Worm (Caenorhabditis elegans) whole organism, L1 larva: ENCODE results near the gene ngn-1.

Experiments
- C34B4.2 ChIP-seq: sonication (generic microtip); optimal IDR thresholded peaks from 2 replicates; lab custom pipeline; 2017; ENCODE audit warnings: mild to moderate bottlenecking, missing genetic modification characterization, missing compliant biosample characterization
- F16B12.6 ChIP-seq: fragments of 150-350 bp; optimal IDR thresholded peaks from 2 replicates; lab custom pipeline; 2014; ENCODE audit warnings: missing biosample characterization, missing genetic modification characterization
- ama-1 ChIP-seq: fragments of 150-350 bp; optimal IDR thresholded peaks from 2 replicates; lab custom pipeline; 2014
- ceh-82 ChIP-seq, 3 experiments: fragments of 150-350 bp in 1 of 3; sonication (generic microtip) in 2 of 3; optimal IDR thresholded peaks; 2 replicates each; lab custom pipeline; 2014 to 2017; ENCODE audit warnings: missing biosample characterization in 3 of 3, missing genetic modification characterization in 3 of 3
- ceh-88 ChIP-seq: fragments of 200-800 bp; sonication (Bioruptor generic); IDR thresholded peaks from 2 replicates; pipeline ENCODE4 v1.3.6; 2022; ENCODE audit warnings: missing genetic modification characterization, missing compliant biosample characterization
- ceh-90 ChIP-seq: sonication (generic microtip); optimal IDR thresholded peaks from 2 replicates; lab custom pipeline; 2016; ENCODE audit warnings: missing genetic modification characterization, missing compliant biosample characterization
- ces-1 ChIP-seq: fragments of 150-350 bp; optimal IDR thresholded peaks from 2 replicates; lab custom pipeline; 2014; ENCODE audit warnings: missing biosample characterization, missing genetic modification reagents, missing genetic modification characterization
- dsc-1 ChIP-seq: sonication (generic microtip); optimal IDR thresholded peaks from 2 replicates; lab custom pipeline; 2016; ENCODE audit warnings: mild to moderate bottlenecking, missing genetic modification characterization, missing compliant biosample characterization
- efl-1 ChIP-seq, 4 experiments: fragments of 150-350 bp; optimal IDR thresholded peaks in 3 of 4; peaks in 1 of 4; 1 replicate in 1 of 4; 2 replicates in 3 of 4; lab custom pipeline; 2014; ENCODE audit warnings: missing biosample characterization in 2 of 4, missing genetic modification characterization in 2 of 4, missing genetic modification reagents in 2 of 4
- efl-3 ChIP-seq: fragments of 200-800 bp; sonication (Bioruptor generic); optimal IDR thresholded peaks from 2 replicates; lab custom pipeline; 2018; ENCODE audit warnings: mild to moderate bottlenecking, missing genetic modification characterization, missing compliant biosample characterization
- egl-13 ChIP-seq: sonication (generic microtip); optimal IDR thresholded peaks from 2 replicates; lab custom pipeline; 2016; ENCODE audit warnings: missing genotype, missing genetic modification reagents, missing genetic modification characterization, missing compliant biosample characterization
- elt-2 ChIP-seq: sonication (generic microtip); optimal IDR thresholded peaks from 2 replicates; lab custom pipeline; 2016; ENCODE audit warnings: missing genetic modification characterization, mild to moderate bottlenecking, inconsistent platforms, missing compliant biosample characterization, missing genetic modification reagents
- elt-3 ChIP-seq, 6 experiments: fragments of 150-350 bp in 1 of 6; sonication (generic microtip); optimal IDR thresholded peaks; 2 replicates each; lab custom pipeline; 2017 to 2018; ENCODE audit warnings: missing biosample characterization in 6 of 6, missing genetic modification characterization in 6 of 6, inconsistent platforms in 1 of 6
- ets-5 ChIP-seq: fragments of 200-800 bp; sonication (Bioruptor generic); IDR thresholded peaks from 2 replicates; pipeline ENCODE4 v1.3.6; 2022; ENCODE audit warnings: missing genetic modification characterization, missing compliant biosample characterization
- fkh-10 ChIP-seq: sonication (generic microtip); optimal IDR thresholded peaks from 2 replicates; lab custom pipeline; 2017; ENCODE audit warnings: missing biosample characterization, missing genetic modification reagents, missing genetic modification characterization
- fkh-4 ChIP-seq: sonication (generic microtip); optimal IDR thresholded peaks from 2 replicates; lab custom pipeline; 2016; ENCODE audit warnings: missing compliant biosample characterization, missing genetic modification characterization, borderline replicate concordance
- fkh-8 ChIP-seq: sonication (generic microtip); optimal IDR thresholded peaks from 2 replicates; lab custom pipeline; 2016; ENCODE audit warnings: mild to moderate bottlenecking, missing genetic modification characterization, missing compliant biosample characterization
- fos-1 ChIP-seq: fragments of 150-350 bp; optimal IDR thresholded peaks from 2 replicates; lab custom pipeline; 2014; ENCODE audit warnings: missing biosample characterization, missing genetic modification characterization
- hlh-17 ChIP-seq: fragments of 200-800 bp; sonication (Bioruptor generic); optimal IDR thresholded peaks from 2 replicates; lab custom pipeline; 2018; ENCODE audit warnings: missing genetic modification characterization, mild to moderate bottlenecking, missing compliant biosample characterization, moderate library complexity, borderline replicate concordance
- lin-13 ChIP-seq: fragments of 150-350 bp; optimal IDR thresholded peaks from 2 replicates; lab custom pipeline; 2014; ENCODE audit warnings: missing biosample characterization, missing genetic modification reagents, missing genetic modification characterization
- lin-14 ChIP-seq: fragments of 200-800 bp; sonication (Bioruptor generic); optimal IDR thresholded peaks from 2 replicates; lab custom pipeline; 2018; ENCODE audit warnings: mild to moderate bottlenecking, missing genetic modification characterization, moderate library complexity, missing compliant biosample characterization
- lin-15B ChIP-seq: fragments of 150-350 bp; sonication (generic microtip); optimal IDR thresholded peaks from 3 replicates; lab custom pipeline; 2014; ENCODE audit warnings: missing biosample characterization, missing genetic modification characterization
- lin-35 ChIP-seq, 2 experiments: fragments of 150-350 bp; optimal IDR thresholded peaks; 2 replicates each; lab custom pipeline; 2014; ENCODE audit warnings: missing biosample characterization in 2 of 2, missing genetic modification characterization in 2 of 2, missing genetic modification reagents in 2 of 2
- lir-3 ChIP-seq: sonication (generic microtip); optimal IDR thresholded peaks from 2 replicates; lab custom pipeline; 2016; ENCODE audit warnings: mild to moderate bottlenecking, missing genetic modification characterization, moderate library complexity, missing compliant biosample characterization; ENCODE audit not compliant: poor library complexity
- lsy-2 ChIP-seq, 2 experiments: fragments of 150-350 bp; optimal IDR thresholded peaks; 2 replicates each; lab custom pipeline; 2014; ENCODE audit warnings: missing biosample characterization in 2 of 2, missing genetic modification characterization in 2 of 2
- mdl-1 ChIP-seq, 2 experiments: fragments of 150-350 bp; optimal IDR thresholded peaks; 2 replicates each; lab custom pipeline; 2014 to 2017; ENCODE audit warnings: missing biosample characterization in 2 of 2, missing genetic modification characterization in 2 of 2, inconsistent platforms in 1 of 2
- nhr-20 ChIP-seq: sonication (generic microtip); optimal IDR thresholded peaks from 2 replicates; lab custom pipeline; 2016; ENCODE audit warnings: mild to moderate bottlenecking, missing genetic modification characterization, missing compliant biosample characterization
- nhr-47 ChIP-seq: sonication (generic microtip); optimal IDR thresholded peaks from 2 replicates; lab custom pipeline; 2016; ENCODE audit warnings: mild to moderate bottlenecking, missing genetic modification characterization, moderate library complexity, missing compliant biosample characterization
- nhr-71 ChIP-seq: sonication (generic microtip); optimal IDR thresholded peaks from 2 replicates; lab custom pipeline; 2016; ENCODE audit warnings: mild to moderate bottlenecking, missing genetic modification characterization, moderate library complexity, missing compliant biosample characterization
- nhr-85 ChIP-seq: sonication (generic microtip); peaks from one replicate; lab custom pipeline; 2016; ENCODE audit warnings: missing genetic modification characterization, inconsistent platforms, missing compliant biosample characterization
- pag-3 ChIP-seq: sonication (generic microtip); optimal IDR thresholded peaks from 2 replicates; lab custom pipeline; 2017; ENCODE audit warnings: missing genetic modification characterization, mild to moderate bottlenecking, missing compliant biosample characterization, antibody characterized with exemption, borderline replicate concordance; ENCODE audit not compliant: insufficient read depth
- rnt-1 ChIP-seq: sonication (generic microtip); optimal IDR thresholded peaks from 2 replicates; lab custom pipeline; 2016; ENCODE audit warnings: mild to moderate bottlenecking, missing genetic modification characterization, moderate library complexity, missing compliant biosample characterization
- snpc-4 ChIP-seq: fragments of 150-350 bp; optimal IDR thresholded peaks from 2 replicates; lab custom pipeline; 2014; ENCODE audit warnings: missing biosample characterization, missing genetic modification characterization
- snu-23 ChIP-seq: sonication (generic microtip); optimal IDR thresholded peaks from 2 replicates; lab custom pipeline; 2016; ENCODE audit warnings: missing genetic modification characterization, missing compliant biosample characterization
- sup-37 ChIP-seq: fragments of 200-800 bp; sonication (Bioruptor generic); optimal IDR thresholded peaks from 2 replicates; lab custom pipeline; 2018; ENCODE audit warnings: mild to moderate bottlenecking, missing genetic modification characterization, missing compliant biosample characterization
- swsn-7 ChIP-seq: sonication (generic microtip); optimal IDR thresholded peaks from 2 replicates; lab custom pipeline; 2016; ENCODE audit warnings: missing genetic modification characterization, missing compliant biosample characterization
- unc-98 ChIP-seq: fragments of 200-800 bp; sonication (Bioruptor generic); IDR thresholded peaks from 2 replicates; pipeline ENCODE4 v1.3.6; 2022; ENCODE audit warnings: missing genetic modification characterization, missing compliant biosample characterization
- zag-1 ChIP-seq: fragments of 150-350 bp; optimal IDR thresholded peaks from 2 replicates; lab custom pipeline; 2014; ENCODE audit warnings: missing biosample characterization, missing genetic modification characterization
- ztf-4 ChIP-seq: fragments of 150-350 bp; optimal IDR thresholded peaks from 2 replicates; lab custom pipeline; 2014; ENCODE audit warnings: missing biosample characterization, missing genetic modification characterization

The ngn-1 gene

DNA sequence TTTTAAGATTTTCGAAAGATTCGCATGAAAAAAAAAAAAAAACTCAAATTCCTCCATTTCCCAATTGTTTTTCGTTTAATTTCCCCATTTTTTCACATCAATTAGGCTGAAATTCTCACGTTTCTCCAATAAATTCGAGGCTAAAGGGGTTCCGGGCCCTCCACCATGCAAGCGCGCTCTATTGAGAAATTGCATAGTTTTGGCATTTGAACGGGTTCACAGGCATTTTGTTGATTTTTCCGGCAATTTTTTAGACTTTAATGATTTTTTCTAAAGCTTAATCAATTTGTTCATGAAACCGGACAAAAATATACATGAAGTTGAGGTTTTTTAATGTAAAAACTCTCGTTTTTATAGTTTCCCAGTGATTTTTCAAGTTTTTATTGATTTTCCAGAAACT lies 38.1 kb upstream of the ngn-1 start (continued):
- peak in 1 of 3 experiments; percentile 18 for TF ChIP-seq ceh-82 (tag; optimal IDR thresholded peaks at IDR 0.05; lab: Kevin White, UChicago)
- no peak for TF ChIP-seq mdl-1 (tag; optimal IDR thresholded peaks at IDR 0.05; lab: Kevin White, UChicago)
- TF ChIP-seq elt-2, result no peak
- TF ChIP-seq pag-3 (tag; lab: Kevin White, UChicago), result peak; percentile 72
- no peak for TF ChIP-seq dsc-1 (tag; lab: Kevin White, UChicago)
- TF ChIP-seq hlh-17 (GFP tag; lab: Kevin White, UChicago), result no peak
- no peak for TF ChIP-seq fos-1 (tag; lab: Kevin White, UChicago)
- TF ChIP-seq F16B12.6 (tag; lab: Kevin White, UChicago), result peak; percentile 22
- no peak for TF ChIP-seq lin-13 (GFP tag; lab: Kevin White, UChicago)
- no peak for TF ChIP-seq nhr-20 (tag; lab: Kevin White, UChicago)
- TF ChIP-seq fkh-10 (GFP tag; lab: Kevin White, UChicago), result no peak
- no peak for TF ChIP-seq lir-3 (tag; lab: Kevin White, UChicago)
- peak; percentile 25 for TF ChIP-seq rnt-1 (tag; lab: Kevin White, UChicago)
- TF ChIP-seq elt-3 (tag; optimal IDR thresholded peaks at IDR 0.05; lab: Kevin White, UChicago), result no peak
- no peak for TF ChIP-seq ces-1 (GFP tag; lab: Kevin White, UChicago)
- TF ChIP-seq snpc-4 (tag; lab: Kevin White, UChicago), result no peak
- TF ChIP-seq swsn-7, result no peak
- TF ChIP-seq fkh-8 (tag; lab: Kevin White, UChicago), result no peak
- TF ChIP-seq ets-5 (GFP tag; lab: Robert Waterston, UW), result no peak
- TF ChIP-seq lin-14, result peak; percentile 36
- TF ChIP-seq efl-3 (GFP tag; lab: Kevin White, UChicago), result no peak
- TF ChIP-seq nhr-85 (tag; lab: Kevin White, UChicago), result peak; percentile 53

DNA sequence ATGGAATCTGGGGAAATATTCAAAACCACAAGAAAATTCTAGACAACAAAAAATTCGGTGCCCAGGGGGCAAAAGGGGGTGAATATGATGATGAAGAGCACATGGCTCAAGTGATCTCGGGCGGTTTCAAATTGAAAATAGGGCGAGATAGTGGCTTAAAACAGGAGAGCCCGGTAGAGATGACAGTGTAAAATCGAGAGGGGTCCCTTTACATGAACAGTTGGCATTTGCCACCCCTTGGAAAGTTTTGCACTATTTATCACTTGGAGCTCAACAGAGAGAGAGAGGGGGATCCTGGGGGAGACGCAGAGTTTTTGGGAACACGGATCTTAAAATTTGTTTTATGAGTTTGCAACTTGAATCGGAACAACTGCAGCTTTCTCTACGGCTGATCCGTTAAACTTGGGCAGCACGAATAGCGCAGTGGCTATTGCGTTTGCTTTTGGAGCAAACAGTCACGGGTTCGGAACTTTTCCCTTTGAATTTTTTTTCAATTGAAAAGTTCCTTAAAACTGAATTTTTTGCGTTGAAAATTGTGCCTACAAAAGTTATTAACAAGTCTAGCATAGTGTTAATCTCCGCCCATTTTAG lies 37.4 kb upstream of the ngn-1 start:
- TF ChIP-seq ceh-90 (tag; lab: Kevin White, UChicago) (no peak), sup-37 (GFP tag; lab: Kevin White, UChicago) (no peak), fkh-4 (tag; lab: Kevin White, UChicago) (no peak), swsn-7 (peak; percentile 16), rnt-1 (tag; lab: Kevin White, UChicago) (peak; percentile 54), snu-23 (GFP tag; lab: Kevin White, UChicago) (peak; percentile 30), pag-3 (tag; lab: Kevin White, UChicago) (peak; percentile 99), ceh-88 (GFP tag; lab: Robert Waterston, UW) (no peak), unc-98 (GFP tag; lab: Robert Waterston, UW) (0 out of 2 replicates have a peak, but pooled peaks have one; percentile 40), lin-14 (peak; percentile 79), zag-1 (tag; lab: Kevin White, UChicago) (no peak), snpc-4 (tag; lab: Kevin White, UChicago) (no peak), dsc-1 (tag; lab: Kevin White, UChicago) (peak; percentile 25), ceh-82 (tag; optimal IDR thresholded peaks at IDR 0.05; lab: Kevin White, UChicago) (no peak), egl-13 (tag; lab: Kevin White, UChicago) (no peak), mdl-1 (tag; optimal IDR thresholded peaks at IDR 0.05; lab: Kevin White, UChicago) (peak in 1 of 2 experiments; percentile 29), nhr-20 (tag; lab: Kevin White, UChicago) (peak; percentile 31), lin-15B (tag; lab: Kevin White, UChicago) (no peak), efl-1 (optimal IDR thresholded peaks at IDR 0.05; lab: Kevin White, UChicago) (peak in 1 of 2 experiments; percentile 23), efl-1 (GFP tag; optimal IDR thresholded peaks at IDR 0.05 in 1 of 2; lab: Kevin White, UChicago) (peak; percentile 4 to 64), ztf-4 (tag; lab: Kevin White, UChicago) (no peak), lir-3 (tag; lab: Kevin White, UChicago) (no peak), lin-35 (GFP tag; optimal IDR thresholded peaks at IDR 0.05; lab: Kevin White, UChicago) (no peak), nhr-47 (tag; lab: Kevin White, UChicago) (no peak), nhr-71 (peak; percentile 74), lsy-2 (tag; optimal IDR thresholded peaks at IDR 0.05; lab: Kevin White, UChicago) (peak in 1 of 2 experiments; percentile 59), ama-1 (lab: Kevin White, UChicago) (no peak), C34B4.2 (tag; lab: Kevin White, UChicago) (no peak)
